Fruit fly (Drosophila melanogaster) whole organism, pupa: ENCODE results near the gene CG17193.

Experiments
- EcR ChIP-seq: fragments of 200-800 bp; sonication (Bioruptor generic); optimal IDR thresholded peaks from 3 replicates; lab custom pipeline; 2019; ENCODE audit warnings: missing biosample characterization, missing genetic modification characterization, mild to moderate bottlenecking, moderate library complexity, missing genetic modification reagents
- Snoo ChIP-seq: fragments of 200-800 bp; sonication (Bioruptor generic); optimal IDR thresholded peaks from 3 replicates; lab custom pipeline; 2017; ENCODE audit warnings: missing biosample characterization, mild to moderate bottlenecking, missing genetic modification characterization, inconsistent platforms

- TF ChIP-seq Snoo (no peak), EcR (GFP tag; lab: Kevin White, UChicago) (no peak)
Observed at dm6 chr3R:20058960-20059359, 3.1 kb upstream of the CG17193 start.
